Fruit fly (Drosophila melanogaster): ENCODE results near the gene CG32816.

- no peak for TF ChIP-seq CG8159 (tag; optimal IDR thresholded peaks at IDR 0.05)
- no peak for TF ChIP-seq CG15710 (tag; optimal IDR thresholded peaks at IDR 0.05)
- no peak for TF ChIP-seq Snoo (tag; optimal IDR thresholded peaks at IDR 0.05)
- TF ChIP-seq fd96Ca (GFP tag; IDR thresholded peaks at IDR 0.05), result peak; percentile 52; the same call in 1 of the 3 replicates
- TF ChIP-seq CG9948 (tag; optimal IDR thresholded peaks at IDR 0.05), result no peak
- no peak for TF ChIP-seq CG34367 (tag; optimal IDR thresholded peaks at IDR 0.05)
- no peak for TF ChIP-seq Pif1B (GFP tag; optimal IDR thresholded peaks at IDR 0.05)
- no peak for TF ChIP-seq CG14655 (GFP tag; optimal IDR thresholded peaks at IDR 0.05)
- no peak for TF ChIP-seq CG12605 (GFP tag; IDR thresholded peaks at IDR 0.05)
- TF ChIP-seq Ets98B (GFP tag; IDR thresholded peaks at IDR 0.05), result peak; percentile 39; the same call in 1 of the 2 replicates
- no peak for TF ChIP-seq CG32121 (GFP tag; IDR thresholded peaks at IDR 0.05)
Observed at dm6 chrX:353929-354515, 116.5 kb downstream of the CG32816 start.

Data from whole organism, pupa.